Fruit fly (Drosophila melanogaster) whole organism, prepupa: ENCODE data around the gene CG34026.

Source experiments
- Blimp-1 ChIP-seq: fragments of 200-800 bp; sonication (Bioruptor generic); optimal IDR thresholded peaks from 3 replicates; lab custom pipeline; 2017; ENCODE audit warnings: missing biosample characterization, missing genetic modification characterization, mild to moderate bottlenecking, moderate library complexity, missing genetic modification reagents
- CG10631 ChIP-seq: fragments of 200-800 bp; sonication (Bioruptor generic); optimal IDR thresholded peaks from 2 replicates; lab custom pipeline; 2016; ENCODE audit warnings: missing biosample characterization, missing genetic modification characterization
- CG11294 ChIP-seq: fragments of 200-800 bp; sonication (Bioruptor generic); IDR thresholded peaks from 2 replicates; pipeline ENCODE4 v1.3.6; 2022; ENCODE audit warnings: missing biosample characterization, missing genetic modification characterization
- CG11762 ChIP-seq: fragments of 200-800 bp; sonication (Bioruptor generic); optimal IDR thresholded peaks from 3 replicates; lab custom pipeline; 2016; ENCODE audit warnings: missing biosample characterization, missing genetic modification characterization; ENCODE audit not compliant: insufficient read depth
- CG11902 ChIP-seq: fragments of 200-800 bp; sonication (Bioruptor generic); optimal IDR thresholded peaks from 3 replicates; lab custom pipeline; 2016; ENCODE audit warnings: missing biosample characterization, missing genetic modification characterization
- CG15336 ChIP-seq: fragments of 200-800 bp; sonication (Bioruptor generic); IDR thresholded peaks from 2 replicates; pipeline ENCODE4 v1.3.6; 2022; ENCODE audit warnings: missing biosample characterization, missing genetic modification characterization
- CG1621 ChIP-seq: fragments of 200-800 bp; sonication (Bioruptor generic); optimal IDR thresholded peaks from 3 replicates; lab custom pipeline; 2018; ENCODE audit warnings: missing biosample characterization, mild to moderate bottlenecking, missing genetic modification characterization
- CG16779 ChIP-seq: fragments of 200-800 bp; sonication (Bioruptor generic); optimal IDR thresholded peaks from 3 replicates; lab custom pipeline; 2017; ENCODE audit warnings: missing biosample characterization, mild to moderate bottlenecking, missing genetic modification characterization
- CG3032 ChIP-seq: fragments of 200-800 bp; optimal IDR thresholded peaks from 2 replicates; lab custom pipeline; 2019; ENCODE audit warnings: missing biosample characterization, mild to moderate bottlenecking, missing genetic modification characterization, moderate library complexity
- CG31627 ChIP-seq: fragments of 200-800 bp; sonication (Bioruptor generic); optimal IDR thresholded peaks from 3 replicates; lab custom pipeline; 2016; ENCODE audit warnings: missing biosample characterization, missing genetic modification characterization
- CG32006 ChIP-seq: fragments of 200-800 bp; sonication (Bioruptor generic); optimal IDR thresholded peaks from 3 replicates; lab custom pipeline; 2017; ENCODE audit warnings: missing biosample characterization, mild to moderate bottlenecking, missing genetic modification characterization
- CG34406 ChIP-seq: fragments of 200-800 bp; sonication (Bioruptor generic); optimal IDR thresholded peaks from 3 replicates; lab custom pipeline; 2016; ENCODE audit warnings: missing biosample characterization, missing genetic modification characterization
- CG3919 ChIP-seq: fragments of 200-800 bp; sonication (Bioruptor generic); optimal IDR thresholded peaks from 3 replicates; lab custom pipeline; 2016; ENCODE audit warnings: missing biosample characterization, missing genetic modification characterization
- CG4318 ChIP-seq: fragments of 200-800 bp; sonication (Bioruptor generic); optimal IDR thresholded peaks from 3 replicates; lab custom pipeline; 2017; ENCODE audit warnings: missing biosample characterization, mild to moderate bottlenecking, missing genetic modification characterization
- CG6163 ChIP-seq: fragments of 200-800 bp; sonication (Bioruptor generic); IDR thresholded peaks from 3 replicates; pipeline ENCODE4 v1.3.6; 2022; ENCODE audit warnings: missing biosample characterization, missing genetic modification characterization
- CG6276 ChIP-seq: fragments of 200-800 bp; sonication (Bioruptor generic); optimal IDR thresholded peaks from 2 replicates; lab custom pipeline; 2017; ENCODE audit warnings: missing biosample characterization, mild to moderate bottlenecking, missing genetic modification characterization
- CG6808 ChIP-seq: fragments of 200-800 bp; sonication (Bioruptor generic); optimal IDR thresholded peaks from 3 replicates; lab custom pipeline; 2017; ENCODE audit warnings: missing biosample characterization, missing genetic modification characterization, mild to moderate bottlenecking, moderate library complexity, missing genetic modification reagents
- CG8119 ChIP-seq: fragments of 200-800 bp; sonication (Bioruptor generic); IDR thresholded peaks from 3 replicates; pipeline ENCODE4 v1.3.6; 2022; ENCODE audit warnings: missing biosample characterization, missing genetic modification characterization
- CG8319 ChIP-seq: fragments of 200-800 bp; sonication (Bioruptor generic); optimal IDR thresholded peaks from 3 replicates; lab custom pipeline; 2016; ENCODE audit warnings: missing biosample characterization, missing genetic modification characterization
- CG8632 ChIP-seq: fragments of 200-800 bp; sonication (Bioruptor generic); optimal IDR thresholded peaks from 3 replicates; lab custom pipeline; 2016; ENCODE audit warnings: missing biosample characterization, missing genetic modification characterization
- Eip75B ChIP-seq: fragments of 200-800 bp; sonication (Bioruptor generic); optimal IDR thresholded peaks from 3 replicates; lab custom pipeline; 2016; ENCODE audit warnings: missing biosample characterization, missing genetic modification characterization
- Eip78C ChIP-seq: fragments of 200-800 bp; sonication (Bioruptor generic); peaks from one replicate; lab custom pipeline; 2016; ENCODE audit warnings: missing biosample characterization, missing genetic modification characterization
- Eip93F ChIP-seq: fragments of 200-800 bp; sonication (Bioruptor generic); optimal IDR thresholded peaks from 2 replicates; lab custom pipeline; 2016; ENCODE audit warnings: missing biosample characterization, mild to moderate bottlenecking, missing genetic modification characterization
- Ets21C ChIP-seq: fragments of 200-800 bp; sonication (Bioruptor generic); optimal IDR thresholded peaks from 3 replicates; lab custom pipeline; 2016; ENCODE audit warnings: missing biosample characterization, missing genetic modification characterization
- Ets96B ChIP-seq: fragments of 200-800 bp; optimal IDR thresholded peaks from 2 replicates; lab custom pipeline; 2019; ENCODE audit warnings: missing biosample characterization, mild to moderate bottlenecking, missing genetic modification characterization, moderate library complexity
- Gug ChIP-seq: fragments of 200-800 bp; sonication (Bioruptor generic); IDR thresholded peaks from 2 replicates; pipeline ENCODE4 v1.3.6; 2022; ENCODE audit warnings: missing biosample characterization, missing genetic modification characterization
- Hr38 ChIP-seq: sonication (Bioruptor generic); optimal IDR thresholded peaks from 2 replicates; lab custom pipeline; 2016; ENCODE audit warnings: missing biosample characterization, missing genetic modification characterization
- Hr39 ChIP-seq: fragments of 200-800 bp; sonication (Bioruptor generic); optimal IDR thresholded peaks from 2 replicates; lab custom pipeline; 2016; ENCODE audit warnings: missing biosample characterization, missing genetic modification characterization
- Hr4 ChIP-seq: fragments of 200-800 bp; sonication (Bioruptor generic); optimal IDR thresholded peaks from 3 replicates; lab custom pipeline; 2016; ENCODE audit warnings: missing biosample characterization, missing genetic modification characterization
- Lpt ChIP-seq: fragments of 200-800 bp; sonication (Bioruptor generic); optimal IDR thresholded peaks from 3 replicates; lab custom pipeline; 2016; ENCODE audit warnings: missing biosample characterization, missing genetic modification characterization
- Met ChIP-seq: fragments of 200-800 bp; sonication (Bioruptor generic); optimal IDR thresholded peaks from 3 replicates; lab custom pipeline; 2016; ENCODE audit warnings: missing biosample characterization, missing genetic modification characterization
- OdsH ChIP-seq: fragments of 200-800 bp; sonication (Bioruptor generic); optimal IDR thresholded peaks from 3 replicates; lab custom pipeline; 2016; ENCODE audit warnings: missing biosample characterization, missing genetic modification characterization
- Smox ChIP-seq: fragments of 200-800 bp; sonication (Bioruptor generic); optimal IDR thresholded peaks from 3 replicates; lab custom pipeline; 2016; ENCODE audit warnings: missing biosample characterization, missing genetic modification characterization
- Sox102F ChIP-seq: fragments of 200-800 bp; sonication (Bioruptor generic); optimal IDR thresholded peaks from 2 replicates; lab custom pipeline; 2016; ENCODE audit warnings: missing biosample characterization, mild to moderate bottlenecking, missing genetic modification characterization
- Sox14 ChIP-seq: fragments of 200-800 bp; sonication (Bioruptor generic); optimal IDR thresholded peaks from 3 replicates; lab custom pipeline; 2016; ENCODE audit warnings: missing biosample characterization, missing genetic modification characterization
- Sox15 ChIP-seq: fragments of 200-800 bp; sonication (Bioruptor generic); optimal IDR thresholded peaks from 3 replicates; lab custom pipeline; 2016; ENCODE audit warnings: missing biosample characterization, missing genetic modification characterization
- acj6 ChIP-seq: fragments of 200-800 bp; sonication (Bioruptor generic); optimal IDR thresholded peaks from 3 replicates; lab custom pipeline; 2016; ENCODE audit warnings: missing biosample characterization, missing genetic modification characterization
- cyc ChIP-seq: fragments of 200-800 bp; sonication (Bioruptor generic); optimal IDR thresholded peaks from 3 replicates; lab custom pipeline; 2016; ENCODE audit warnings: missing biosample characterization, missing genetic modification characterization
- dac ChIP-seq: fragments of 200-800 bp; sonication (Bioruptor generic); optimal IDR thresholded peaks from 2 replicates; lab custom pipeline; 2017; ENCODE audit warnings: missing biosample characterization, mild to moderate bottlenecking, missing genetic modification characterization
- dsx ChIP-seq: fragments of 200-800 bp; optimal IDR thresholded peaks from 3 replicates; lab custom pipeline; 2019; ENCODE audit warnings: missing biosample characterization, mild to moderate bottlenecking, missing genetic modification characterization, moderate library complexity; ENCODE audit not compliant: poor library complexity, severe bottlenecking
- eg ChIP-seq: fragments of 200-800 bp; sonication (Bioruptor generic); IDR thresholded peaks from 3 replicates; pipeline ENCODE4 v1.3.6; 2022; ENCODE audit warnings: missing biosample characterization, missing genetic modification characterization
- fd59A ChIP-seq: fragments of 200-800 bp; sonication (Bioruptor generic); optimal IDR thresholded peaks from 2 replicates; lab custom pipeline; 2017; ENCODE audit warnings: missing biosample characterization, mild to moderate bottlenecking, missing genetic modification characterization, missing genetic modification reagents
- fd85E ChIP-seq: fragments of 200-800 bp; sonication (Bioruptor generic); optimal IDR thresholded peaks from 3 replicates; lab custom pipeline; 2016; ENCODE audit warnings: missing biosample characterization, missing genetic modification characterization
- fkh ChIP-seq: fragments of 200-800 bp; sonication (Bioruptor generic); optimal IDR thresholded peaks from 3 replicates; lab custom pipeline; 2017; ENCODE audit warnings: missing biosample characterization, mild to moderate bottlenecking, missing genetic modification characterization, moderate library complexity
- lz ChIP-seq: fragments of 200-800 bp; sonication (Bioruptor generic); optimal IDR thresholded peaks from 3 replicates; lab custom pipeline; 2016; ENCODE audit warnings: missing biosample characterization, missing genetic modification characterization
- pdm3 ChIP-seq: fragments of 200-800 bp; sonication (Bioruptor generic); optimal IDR thresholded peaks from 3 replicates; lab custom pipeline; 2016; ENCODE audit warnings: missing biosample characterization, missing genetic modification characterization
- salr ChIP-seq, 2 experiments: fragments of 200-800 bp; sonication (Bioruptor generic); optimal IDR thresholded peaks; 3 replicates each; lab custom pipeline; 2016 to 2018; ENCODE audit warnings: missing biosample characterization in 2 of 2, missing genetic modification characterization in 2 of 2, mild to moderate bottlenecking in 1 of 2
- ss ChIP-seq, 2 experiments: fragments of 200-800 bp; sonication (Bioruptor generic); optimal IDR thresholded peaks; 2 replicates in 1 of 2; 3 replicates in 1 of 2; lab custom pipeline; 2017 to 2018; ENCODE audit warnings: mild to moderate bottlenecking in 2 of 2, missing biosample characterization in 2 of 2, missing genetic modification characterization in 2 of 2, moderate library complexity in 1 of 2
- svp ChIP-seq: fragments of 200-800 bp; sonication (Bioruptor generic); peaks from one replicate; lab custom pipeline; 2016; ENCODE audit warnings: missing biosample characterization, missing genetic modification characterization
- topi ChIP-seq: fragments of 200-800 bp; sonication (Bioruptor generic); optimal IDR thresholded peaks from 3 replicates; lab custom pipeline; 2016; ENCODE audit warnings: missing biosample characterization, missing genetic modification characterization
- vri ChIP-seq: fragments of 200-800 bp; sonication (Bioruptor generic); optimal IDR thresholded peaks from 3 replicates; lab custom pipeline; 2016; ENCODE audit warnings: missing biosample characterization, mild to moderate bottlenecking, missing genetic modification characterization

Gene CG34026

dm6 chrX:9553545-9554320 is 20.1 kb downstream of the CG34026 start:
- TF ChIP-seq Met (GFP tag; lab: Kevin White, UChicago) (peak; percentile 90), CG8119 (GFP tag; lab: Robert Waterston, UW) (peak; percentile 88), CG8319 (GFP tag; lab: Kevin White, UChicago) (peak; percentile 78), CG34406 (peak; percentile 83), CG6276 (peak; percentile 80), CG3032 (tag; lab: Kevin White, UChicago) (peak; percentile 85), Sox14 (GFP tag; lab: Kevin White, UChicago) (peak; percentile 89), Blimp-1 (GFP tag; lab: Kevin White, UChicago) (peak; percentile 92), CG32006 (GFP tag; lab: Kevin White, UChicago) (peak; percentile 87), cyc (GFP tag; lab: Kevin White, UChicago) (peak; percentile 85), Sox15 (GFP tag; lab: Kevin White, UChicago) (peak; percentile 80), dsx (peak; percentile 82), CG11902 (peak; percentile 54), CG6163 (GFP tag; lab: Robert Waterston, UW) (peak; percentile 95), dac (GFP tag; lab: Kevin White, UChicago) (peak; percentile 84), Sox102F (peak; percentile 90), Hr4 (GFP tag; lab: Kevin White, UChicago) (peak; percentile 80), eg (GFP tag; lab: Robert Waterston, UW) (peak; percentile 91), Hr38 (no peak), acj6 (GFP tag; lab: Kevin White, UChicago) (peak; percentile 90), CG31627 (GFP tag; lab: Kevin White, UChicago) (peak; percentile 87), topi (GFP tag; lab: Kevin White, UChicago) (peak; percentile 85), Eip78C (GFP tag; lab: Kevin White, UChicago) (peak; percentile 94), CG15336 (GFP tag; lab: Robert Waterston, UW) (peak; percentile 91), svp (GFP tag; lab: Kevin White, UChicago) (peak; percentile 96), CG1621 (tag; lab: Kevin White, UChicago) (peak; percentile 83), lz (GFP tag; lab: Kevin White, UChicago) (peak; percentile 88), OdsH (peak; percentile 90), vri (GFP tag; lab: Kevin White, UChicago) (peak; percentile 88), Hr39 (peak; percentile 83), pdm3 (GFP tag; lab: Kevin White, UChicago) (peak; percentile 91), Eip75B (GFP tag; lab: Kevin White, UChicago) (peak; percentile 88), Eip93F (peak; percentile 86), CG16779 (tag; lab: Kevin White, UChicago) (peak; percentile 77), CG11762 (GFP tag; lab: Kevin White, UChicago) (peak; percentile 80), ss (GFP tag; optimal IDR thresholded peaks at IDR 0.05; lab: Kevin White, UChicago) (peak; percentile 82 to 84), fkh (GFP tag; lab: Kevin White, UChicago) (peak; percentile 75), Gug (GFP tag; lab: Robert Waterston, UW) (peak; percentile 83), Ets21C (GFP tag; lab: Kevin White, UChicago) (peak; percentile 69), fd85E (GFP tag; lab: Kevin White, UChicago) (peak; percentile 68), Smox (GFP tag; lab: Kevin White, UChicago) (peak; percentile 92), salr (GFP tag; optimal IDR thresholded peaks at IDR 0.05; lab: Kevin White, UChicago) (peak; percentile 60 to 74), fd59A (GFP tag; lab: Kevin White, UChicago) (peak; percentile 77), Ets96B (peak; percentile 88), CG10631 (peak; percentile 86), Lpt (GFP tag; lab: Kevin White, UChicago) (peak; percentile 70), CG6808 (GFP tag; lab: Kevin White, UChicago) (peak; percentile 90), CG8632 (GFP tag; lab: Kevin White, UChicago) (peak; percentile 91), CG4318 (GFP tag; lab: Kevin White, UChicago) (peak; percentile 76), CG11294 (GFP tag; lab: Robert Waterston, UW) (peak; percentile 77), CG3919 (peak; percentile 88)
